Fruit fly (Drosophila melanogaster): ENCODE measurements around the gene CG31323.

The CG31323 gene

DNA sequence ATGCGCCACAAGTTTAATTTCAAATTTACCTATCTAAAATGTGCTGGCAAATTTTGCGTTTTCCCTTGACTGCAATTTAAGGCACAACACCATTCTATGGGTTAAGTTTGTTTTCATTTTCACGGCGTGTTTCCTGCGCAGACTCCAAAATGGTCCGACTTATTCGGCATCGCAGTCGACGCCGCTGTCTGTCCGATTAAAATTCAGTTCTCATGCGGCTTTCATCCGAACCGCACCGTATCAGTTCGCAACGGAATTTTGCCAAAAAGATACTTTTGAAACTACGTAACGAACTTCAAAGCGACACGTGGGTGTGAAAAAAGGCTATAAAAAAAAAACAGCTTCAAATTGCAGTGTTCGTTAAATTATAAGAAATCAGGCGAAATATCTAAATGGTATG is at the start of gene CG31323:
CG31323 (plus strand) TSS at position 204 of the 400 bp plus-strand sequence.
- TF ChIP-seq ttk (optimal IDR thresholded peaks at IDR 0.05) (no peak), Sin3A (optimal IDR thresholded peaks at IDR 0.05) (no peak), Myc (optimal IDR thresholded peaks at IDR 0.05) (no peak), insv (optimal IDR thresholded peaks at IDR 0.05) (no peak), h (optimal IDR thresholded peaks at IDR 0.05) (no peak), psq (optimal IDR thresholded peaks at IDR 0.05) (no peak)

DNA sequence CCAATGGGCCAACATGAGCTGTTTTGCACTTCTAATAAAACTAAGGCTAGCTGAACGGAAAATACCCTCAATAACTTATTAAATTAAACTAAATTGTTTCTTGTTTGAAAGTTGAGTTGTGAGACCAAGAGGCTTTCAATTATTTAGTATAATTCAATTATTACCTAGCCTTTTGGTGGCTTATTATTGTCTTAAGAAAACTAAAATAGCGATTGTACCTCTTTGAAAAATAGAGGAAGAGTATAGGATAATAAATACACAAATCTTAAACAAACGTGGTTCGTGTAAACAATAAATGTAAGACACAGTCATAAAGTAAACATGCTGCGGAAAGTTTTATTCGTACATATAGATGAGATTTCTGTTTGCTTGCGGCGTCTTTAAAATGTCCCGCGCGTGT is 49.5 kb upstream of the CG31323 start:
- TF ChIP-seq insv (optimal IDR thresholded peaks at IDR 0.05) (no peak), Myc (optimal IDR thresholded peaks at IDR 0.05) (no peak), h (optimal IDR thresholded peaks at IDR 0.05) (no peak), Sin3A (optimal IDR thresholded peaks at IDR 0.05) (no peak), ttk (optimal IDR thresholded peaks at IDR 0.05) (no peak), psq (optimal IDR thresholded peaks at IDR 0.05) (no peak)

DNA sequence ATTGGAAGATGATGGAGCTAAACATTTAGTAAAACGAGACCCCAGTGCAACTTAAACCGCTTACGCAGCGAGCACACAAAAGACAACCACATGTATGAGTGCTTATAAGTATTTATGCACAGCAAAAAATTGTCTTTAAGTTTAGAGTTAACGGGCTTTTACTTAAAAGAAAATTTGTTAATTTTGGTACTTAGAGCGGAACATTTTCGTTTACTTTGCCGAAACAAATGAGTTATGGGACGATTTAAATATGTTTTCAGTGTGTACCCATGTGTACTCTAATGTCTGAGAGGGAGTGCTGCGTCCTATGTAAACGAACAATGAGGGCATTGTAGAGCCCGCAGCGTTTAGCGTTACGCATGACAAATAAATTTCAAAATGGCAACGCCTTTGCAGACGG is 48.9 kb upstream of the CG31323 start:
- TF ChIP-seq ttk (optimal IDR thresholded peaks at IDR 0.05) (no peak), Myc (optimal IDR thresholded peaks at IDR 0.05) (no peak), insv (optimal IDR thresholded peaks at IDR 0.05) (no peak), psq (optimal IDR thresholded peaks at IDR 0.05) (no peak), Sin3A (optimal IDR thresholded peaks at IDR 0.05) (no peak), h (optimal IDR thresholded peaks at IDR 0.05) (no peak)

DNA sequence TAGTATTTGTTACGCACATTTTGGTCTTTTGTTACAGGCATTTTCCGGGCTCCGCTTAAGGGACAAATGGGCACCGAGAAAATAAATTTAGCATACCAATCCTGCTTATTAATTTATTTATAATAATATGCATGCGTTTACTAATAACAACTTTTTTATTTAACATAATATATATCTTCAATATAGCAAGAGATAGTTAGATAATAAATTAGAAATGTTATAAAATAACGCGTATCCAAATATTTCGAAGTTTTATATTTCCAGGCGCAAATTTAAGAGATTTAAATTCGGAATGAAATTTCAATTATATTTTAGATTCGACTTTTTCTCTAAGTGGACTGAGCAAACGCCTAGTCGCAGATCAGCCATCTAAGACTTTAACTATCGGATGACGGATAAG is 47.8 kb upstream of the CG31323 start:
- TF ChIP-seq ttk (optimal IDR thresholded peaks at IDR 0.05) (no peak), insv (optimal IDR thresholded peaks at IDR 0.05) (no peak), Sin3A (optimal IDR thresholded peaks at IDR 0.05) (no peak), h (optimal IDR thresholded peaks at IDR 0.05) (no peak), psq (optimal IDR thresholded peaks at IDR 0.05) (no peak), Myc (optimal IDR thresholded peaks at IDR 0.05) (no peak)

DNA sequence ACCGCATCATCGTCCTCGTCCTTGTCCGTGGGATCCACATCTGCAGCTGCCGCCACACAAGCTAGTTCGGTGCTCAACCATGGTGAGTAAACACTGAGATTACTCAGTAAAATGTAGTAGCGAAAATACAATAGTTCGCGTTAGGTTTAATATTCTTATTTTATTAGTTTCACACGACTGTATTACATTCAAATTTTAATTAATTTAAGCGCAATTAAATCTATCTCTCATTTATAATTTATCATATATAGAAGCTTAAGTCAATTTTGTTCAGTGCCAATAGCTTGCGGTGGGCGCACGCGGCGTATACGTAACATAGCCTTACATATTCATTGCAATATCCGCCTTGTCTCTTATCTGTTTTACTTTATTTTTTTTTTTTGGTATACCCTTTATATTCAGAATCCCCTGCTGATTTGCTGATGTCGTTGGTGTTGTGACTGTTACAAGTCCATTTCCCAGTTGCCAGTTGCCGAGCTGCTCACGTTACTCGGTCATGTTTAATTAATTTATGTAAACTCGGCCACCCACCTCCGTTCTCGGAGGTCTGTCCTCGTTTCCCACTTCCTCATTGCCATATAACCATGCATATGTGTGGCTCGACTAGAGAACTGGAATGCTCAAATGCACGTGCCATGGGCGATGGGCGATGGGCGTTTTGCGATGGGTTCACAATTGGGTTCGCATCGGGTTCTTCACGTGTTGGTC is 45.9 kb upstream of the CG31323 start:
- TF ChIP-seq Sin3A (optimal IDR thresholded peaks at IDR 0.05) (no peak), h (optimal IDR thresholded peaks at IDR 0.05) (no peak), psq (optimal IDR thresholded peaks at IDR 0.05) (no peak), ttk (optimal IDR thresholded peaks at IDR 0.05) (no peak), insv (optimal IDR thresholded peaks at IDR 0.05) (no peak), Myc (optimal IDR thresholded peaks at IDR 0.05) (no peak)

DNA sequence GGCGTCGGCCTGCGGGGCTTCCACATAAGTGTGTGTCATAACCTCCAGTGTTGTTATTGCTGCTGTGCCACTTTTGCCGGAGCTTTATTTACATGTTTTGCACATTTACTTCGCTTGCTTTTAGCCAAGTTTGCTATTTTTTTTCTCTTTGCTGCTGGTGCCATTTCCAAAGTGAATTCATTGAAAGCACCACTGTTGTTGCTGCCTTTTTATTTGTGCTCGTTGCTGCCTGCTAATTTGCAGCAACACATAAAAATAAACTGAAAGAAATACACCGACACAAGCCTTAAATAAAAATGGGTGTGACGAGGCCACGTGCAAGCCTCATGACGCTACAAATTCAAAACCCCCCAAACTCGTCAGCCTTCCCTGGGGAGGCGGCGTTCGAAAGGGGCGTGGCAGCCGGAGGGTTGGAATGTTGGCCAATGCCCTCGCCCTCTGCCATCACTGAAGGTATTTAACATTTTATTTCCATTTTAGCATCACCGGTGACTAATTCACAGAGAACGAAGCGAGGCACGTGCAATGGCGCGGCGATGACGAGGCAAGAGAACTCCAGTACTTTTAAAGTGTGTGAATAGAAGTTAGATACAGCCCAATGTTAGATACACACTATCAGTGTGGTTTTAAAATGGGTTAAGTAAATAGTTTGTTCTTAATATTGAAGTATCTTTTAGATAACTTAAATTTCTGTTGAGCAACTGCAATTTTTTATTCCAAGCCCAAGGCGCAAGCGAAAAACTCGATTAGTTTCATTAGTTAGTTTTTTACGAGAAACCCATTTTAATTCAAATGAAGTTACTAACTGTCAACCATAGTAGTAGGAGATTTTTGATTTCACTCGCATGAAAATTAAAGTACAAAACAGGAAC is 44.6 kb upstream of the CG31323 start, which contains the start of gene CG14556:
CG14556 (plus strand) TSS at position 822 of the 872 bp plus-strand sequence.
- TF ChIP-seq h (optimal IDR thresholded peaks at IDR 0.05), result no peak
- no peak for TF ChIP-seq Sin3A (optimal IDR thresholded peaks at IDR 0.05)
- TF ChIP-seq insv (optimal IDR thresholded peaks at IDR 0.05), result no peak
- no peak for TF ChIP-seq psq (optimal IDR thresholded peaks at IDR 0.05)
- TF ChIP-seq ttk (optimal IDR thresholded peaks at IDR 0.05), result no peak
- no peak for TF ChIP-seq Myc (optimal IDR thresholded peaks at IDR 0.05)

DNA sequence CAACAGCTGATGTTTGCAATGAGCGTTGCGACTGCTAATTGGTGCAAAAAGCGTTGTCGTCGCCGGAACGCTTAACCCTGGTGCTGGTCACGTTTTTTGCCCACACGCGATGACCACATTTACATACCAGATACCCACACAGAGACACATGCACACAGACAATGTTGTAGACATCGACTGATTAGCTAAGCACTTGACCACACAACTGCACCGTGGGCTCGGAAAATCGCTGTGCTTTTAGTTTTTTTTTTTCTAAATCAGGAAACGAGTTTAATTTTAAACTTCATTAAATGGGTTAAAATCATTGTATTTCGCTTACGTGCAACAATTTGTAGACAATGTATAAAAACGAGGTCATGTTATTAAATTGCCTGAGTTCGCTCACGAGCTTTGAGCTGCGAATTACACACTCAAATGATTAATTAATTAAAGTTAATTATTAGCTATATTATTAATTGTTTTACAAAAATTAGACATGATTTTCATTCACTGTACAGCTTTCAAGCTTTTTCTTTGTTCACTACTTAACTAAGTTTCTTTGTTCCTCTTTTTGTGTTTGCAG is 42.1 kb upstream of the CG31323 start:
- no peak for TF ChIP-seq insv (optimal IDR thresholded peaks at IDR 0.05)
- TF ChIP-seq h (optimal IDR thresholded peaks at IDR 0.05), result no peak
- no peak for TF ChIP-seq psq (optimal IDR thresholded peaks at IDR 0.05)

DNA sequence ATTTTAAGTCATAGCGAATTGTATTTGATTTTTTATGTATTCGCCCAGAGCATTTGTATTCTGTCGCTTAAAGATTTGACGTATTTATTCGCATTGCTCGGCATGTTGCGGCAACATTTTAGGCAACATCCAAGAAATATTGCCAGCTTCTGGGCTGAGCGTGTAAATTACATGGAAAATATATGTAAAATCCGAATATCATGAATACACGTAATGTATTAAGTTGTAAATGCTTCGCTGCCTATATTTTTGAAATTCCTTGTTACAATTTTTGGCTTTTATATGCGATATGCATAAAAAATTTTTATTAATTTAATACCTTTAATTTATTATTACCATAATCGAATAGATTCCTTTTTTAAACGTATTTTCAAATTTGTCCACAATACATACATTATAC is 41.0 kb upstream of the CG31323 start:
- TF ChIP-seq h (optimal IDR thresholded peaks at IDR 0.05) (no peak), insv (optimal IDR thresholded peaks at IDR 0.05) (no peak), ttk (optimal IDR thresholded peaks at IDR 0.05) (no peak), Sin3A (optimal IDR thresholded peaks at IDR 0.05) (no peak), psq (optimal IDR thresholded peaks at IDR 0.05) (no peak), Myc (optimal IDR thresholded peaks at IDR 0.05) (no peak)

DNA sequence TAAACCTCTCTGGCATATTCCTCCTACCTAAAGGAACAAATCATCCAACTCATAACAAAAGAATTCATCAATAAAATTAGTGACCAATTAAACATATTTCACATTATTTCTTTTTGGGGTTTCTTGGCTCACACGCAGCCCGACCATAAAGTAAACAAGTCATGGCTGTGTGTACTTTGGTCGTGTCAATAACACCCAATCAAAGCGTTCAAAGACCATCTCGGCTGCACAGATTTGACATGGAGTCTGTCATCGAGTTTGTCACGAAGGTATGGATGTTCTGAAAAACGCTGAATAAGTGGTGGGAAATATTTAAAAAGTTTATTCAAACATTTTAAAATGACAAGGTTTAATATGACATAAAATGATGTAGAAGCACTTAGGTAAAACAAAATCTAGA is 40.1 kb upstream of the CG31323 start:
- TF ChIP-seq Myc (optimal IDR thresholded peaks at IDR 0.05) (no peak), psq (optimal IDR thresholded peaks at IDR 0.05) (no peak), h (optimal IDR thresholded peaks at IDR 0.05) (no peak), insv (optimal IDR thresholded peaks at IDR 0.05) (no peak), ttk (optimal IDR thresholded peaks at IDR 0.05) (no peak), Sin3A (optimal IDR thresholded peaks at IDR 0.05) (no peak)

DNA sequence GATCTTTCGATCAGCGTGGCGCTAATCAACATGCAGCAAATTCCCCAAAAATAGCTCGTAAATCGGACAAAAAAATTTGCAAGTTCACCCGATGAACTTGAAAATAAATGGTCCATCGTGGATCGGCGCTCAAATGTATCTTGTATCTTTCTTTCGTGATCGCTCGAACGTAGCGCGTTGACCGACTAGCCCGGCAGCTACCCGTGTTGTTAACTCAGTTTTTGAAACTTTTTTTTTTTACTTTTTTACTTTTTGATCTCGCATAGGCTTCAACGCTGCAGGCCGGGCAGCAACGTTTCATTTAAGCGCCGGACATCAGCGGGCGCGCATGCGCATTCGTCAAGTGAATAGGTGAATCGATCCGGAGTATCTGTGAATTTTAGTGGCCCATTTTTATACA is 37.8 kb upstream of the CG31323 start, which contains the start of gene CG6142:
CG6142 (plus strand) TSS at position 301 of the 400 bp plus-strand sequence.
- TF ChIP-seq insv (optimal IDR thresholded peaks at IDR 0.05), result no peak
- no peak for TF ChIP-seq ttk (optimal IDR thresholded peaks at IDR 0.05)

DNA sequence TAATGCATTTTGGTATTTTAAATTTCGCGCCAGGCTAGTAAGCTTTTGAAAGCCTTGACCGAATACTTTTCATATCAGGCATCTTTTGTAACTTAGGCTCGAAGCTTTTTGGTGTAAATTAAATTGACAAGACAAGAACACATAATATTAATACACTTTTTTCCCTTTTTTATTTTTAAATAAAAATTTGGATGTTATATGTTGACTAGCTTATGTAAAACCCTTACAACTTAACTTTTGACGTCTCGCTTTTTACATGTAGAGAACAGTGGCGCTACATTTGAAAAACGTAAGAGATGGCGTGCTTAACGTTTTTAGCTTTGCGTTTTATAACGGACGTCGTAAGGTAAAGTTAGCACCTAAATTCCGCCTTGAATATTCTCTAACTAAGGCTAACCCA is 33.5 kb upstream of the CG31323 start:
- TF ChIP-seq ttk (optimal IDR thresholded peaks at IDR 0.05) (no peak), insv (optimal IDR thresholded peaks at IDR 0.05) (no peak), Sin3A (optimal IDR thresholded peaks at IDR 0.05) (no peak), h (optimal IDR thresholded peaks at IDR 0.05) (no peak), psq (optimal IDR thresholded peaks at IDR 0.05) (no peak), Myc (optimal IDR thresholded peaks at IDR 0.05) (no peak)

DNA sequence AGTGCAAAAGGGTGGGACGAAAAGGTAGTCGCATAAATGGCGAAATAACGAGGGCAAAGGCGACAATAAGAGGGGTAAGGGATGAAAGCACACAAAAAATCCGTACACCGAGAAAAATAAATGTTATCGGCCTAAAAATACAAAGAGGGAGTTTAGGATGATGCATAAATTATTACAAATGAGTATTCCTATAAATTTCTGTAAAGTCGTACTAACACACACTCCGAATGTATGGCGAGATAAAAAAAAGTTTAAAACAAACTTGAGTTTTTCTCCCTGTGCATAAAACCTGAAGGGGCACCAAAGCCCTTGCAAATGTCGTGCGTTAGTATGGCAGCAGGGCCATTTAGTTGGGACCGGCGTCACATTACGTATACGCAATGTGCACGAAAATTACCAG is 1.4 kb downstream of the CG31323 start:
- TF ChIP-seq ttk (optimal IDR thresholded peaks at IDR 0.05) (no peak), psq (optimal IDR thresholded peaks at IDR 0.05) (no peak), Sin3A (optimal IDR thresholded peaks at IDR 0.05) (no peak), h (optimal IDR thresholded peaks at IDR 0.05) (no peak), Myc (optimal IDR thresholded peaks at IDR 0.05) (no peak), insv (optimal IDR thresholded peaks at IDR 0.05) (no peak)

All from Kc167 (cell line).